Fruit fly (Drosophila melanogaster) ovary, adult (tissue): ENCODE data around the gene CG7695.

Experiments used
- CG17801 ChIP-seq: fragments of 200-800 bp; optimal IDR thresholded peaks from 2 replicates; lab custom pipeline; 2019; ENCODE audit warnings: missing biosample characterization, mild to moderate bottlenecking, missing genetic modification characterization, moderate library complexity; ENCODE audit not compliant: partially characterized antibody

The CG7695 gene

dm6 chr3R:18590754-18591153, 26.6 kb downstream of the CG7695 start, which contains the start of gene qin:
TSS of gene qin (plus strand) at chr3R:18591027.
- no peak for TF ChIP-seq CG17801 (GFP tag; lab: Kevin White, UChicago)

- peak; percentile 44 for TF ChIP-seq CG17801 (GFP tag; lab: Kevin White, UChicago)
Observed at dm6 chr3R:18585259-18585858, 32.0 kb downstream of the CG7695 start.

- no peak for TF ChIP-seq CG17801 (GFP tag; lab: Kevin White, UChicago)
Observed at dm6 chr3R:18584546-18584935, 32.8 kb downstream of the CG7695 start.

dm6 chr3R:18583881-18584545, 33.3 kb downstream of the CG7695 start:
- peak; percentile 94 for TF ChIP-seq CG17801 (GFP tag; lab: Kevin White, UChicago)

- TF ChIP-seq CG17801 (GFP tag; lab: Kevin White, UChicago), result no peak
Observed at dm6 chr3R:18582236-18582635, 35.1 kb downstream of the CG7695 start.

dm6 chr3R:18580979-18581378, 36.3 kb downstream of the CG7695 start:
- no peak for TF ChIP-seq CG17801 (GFP tag; lab: Kevin White, UChicago)

- TF ChIP-seq CG17801 (GFP tag; lab: Kevin White, UChicago), result no peak
Observed at dm6 chr3R:18577739-18578417, 39.4 kb downstream of the CG7695 start.

dm6 chr3R:18573699-18574259, 43.5 kb downstream of the CG7695 start:
- TF ChIP-seq CG17801 (GFP tag; lab: Kevin White, UChicago), result peak; percentile 91

dm6 chr3R:18572845-18573490, 44.3 kb downstream of the CG7695 start, which contains the start of the genes CG7694 and fray:
TSS of gene CG7694 (plus strand) at chr3R:18573091.
TSS of gene fray (plus strand) at chr3R:18573091.
- TF ChIP-seq CG17801 (GFP tag; lab: Kevin White, UChicago), result no peak

- no peak for TF ChIP-seq CG17801 (GFP tag; lab: Kevin White, UChicago)
Observed at dm6 chr3R:18572240-18572803, 45.0 kb downstream of the CG7695 start.
